Fruit fly (Drosophila melanogaster) whole organism: ENCODE results near the gene CG13021.

Experiments
- psq ChIP-seq: fragments of >200 bp; optimal IDR thresholded peaks from 2 replicates; lab custom pipeline; 2017
- usp ChIP-seq: fragments of >200 bp; optimal IDR thresholded peaks from 2 replicates; lab custom pipeline; 2017; ENCODE audit warnings: missing biosample characterization, missing genetic modification characterization, mixed read lengths

DNA sequence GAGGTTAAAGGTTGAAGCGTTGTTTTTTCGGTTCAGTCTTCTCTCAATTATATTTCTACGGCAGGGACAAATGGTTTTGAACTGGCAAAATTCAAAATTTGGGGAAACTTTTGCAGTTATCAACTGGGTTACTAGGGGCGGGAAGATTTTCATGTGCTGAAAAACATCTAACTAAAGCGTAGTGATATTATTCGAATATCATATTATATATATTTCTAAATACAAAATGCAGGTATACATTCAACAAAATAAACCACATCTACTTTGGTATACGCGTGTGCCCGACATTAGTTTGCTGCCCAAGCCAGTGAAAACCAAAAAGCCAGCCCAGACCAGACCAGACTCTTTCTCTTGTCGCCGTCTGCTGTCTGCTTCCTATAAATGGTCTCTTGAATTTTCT is 9.4 kb upstream of the CG13021 start, which contains the start of gene Gas8:
- TF ChIP-seq usp (GFP tag; lab: Kevin White, UChicago): no peak
- TF ChIP-seq psq (lab: Kevin White, UChicago): no peak
